Fruit fly (Drosophila melanogaster) whole organism, wandering third instar larva: ENCODE data around the gene CG42558.

Source experiments
- CrebA ChIP-seq: fragments of 200-800 bp; sonication (Bioruptor generic); optimal IDR thresholded peaks from 2 replicates; lab custom pipeline; 2016; ENCODE audit warnings: missing biosample characterization, mild to moderate bottlenecking, missing genetic modification characterization, borderline replicate concordance
- Jra ChIP-seq: sonication (Bioruptor generic); optimal IDR thresholded peaks from 2 replicates; lab custom pipeline; 2016; ENCODE audit warnings: missing biosample characterization, missing genetic modification characterization
- br ChIP-seq: fragments of 200-800 bp; sonication (Bioruptor generic); optimal IDR thresholded peaks from 2 replicates; lab custom pipeline; 2016; ENCODE audit warnings: missing biosample characterization, missing genetic modification characterization
- fru ChIP-seq: fragments of 200-800 bp; sonication (Bioruptor generic); optimal IDR thresholded peaks from 3 replicates; lab custom pipeline; 2016; ENCODE audit warnings: missing biosample characterization, mild to moderate bottlenecking, missing genetic modification characterization
- sv ChIP-seq: fragments of 200-800 bp; sonication (Bioruptor generic); optimal IDR thresholded peaks from 3 replicates; lab custom pipeline; 2016; ENCODE audit warnings: missing biosample characterization, missing genetic modification characterization
- usp ChIP-seq: fragments of >200 bp; optimal IDR thresholded peaks from 2 replicates; lab custom pipeline; 2017; ENCODE audit warnings: missing biosample characterization, missing genetic modification characterization
- woc ChIP-seq: sonication (Bioruptor generic); optimal IDR thresholded peaks from 2 replicates; lab custom pipeline; 2016; ENCODE audit warnings: missing biosample characterization, mild to moderate bottlenecking, missing genetic modification characterization

DNA sequence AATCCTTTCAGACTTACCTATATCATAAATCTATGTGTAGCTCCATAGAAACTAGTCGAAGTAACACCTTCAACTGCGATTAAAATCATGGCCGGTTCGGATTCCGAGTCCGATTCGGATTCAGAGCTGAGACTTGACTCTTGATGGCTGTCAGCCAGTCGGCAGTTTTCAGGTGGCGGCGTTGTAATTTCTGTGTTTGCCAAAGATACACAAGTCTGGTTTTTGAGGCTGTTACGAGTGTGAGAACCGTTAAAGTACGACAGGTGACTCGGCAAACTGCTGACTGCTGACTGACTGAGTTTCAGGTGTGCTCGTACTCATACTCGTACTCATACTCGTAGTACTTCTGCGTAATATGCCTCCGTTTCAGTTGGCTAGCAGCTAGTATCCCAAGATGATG, 41.9 kb upstream of the CG42558 start:
- TF ChIP-seq usp, result no peak
- no peak for TF ChIP-seq Jra (GFP tag; lab: Kevin White, UChicago)
- no peak for TF ChIP-seq fru (GFP tag; lab: Kevin White, UChicago)
- TF ChIP-seq woc (GFP tag; lab: Kevin White, UChicago), result no peak
- no peak for TF ChIP-seq CrebA
- no peak for TF ChIP-seq br
- TF ChIP-seq sv (GFP tag; lab: Kevin White, UChicago), result no peak
